Fruit fly (Drosophila melanogaster): ENCODE measurements around the gene CG15721.

DNA sequence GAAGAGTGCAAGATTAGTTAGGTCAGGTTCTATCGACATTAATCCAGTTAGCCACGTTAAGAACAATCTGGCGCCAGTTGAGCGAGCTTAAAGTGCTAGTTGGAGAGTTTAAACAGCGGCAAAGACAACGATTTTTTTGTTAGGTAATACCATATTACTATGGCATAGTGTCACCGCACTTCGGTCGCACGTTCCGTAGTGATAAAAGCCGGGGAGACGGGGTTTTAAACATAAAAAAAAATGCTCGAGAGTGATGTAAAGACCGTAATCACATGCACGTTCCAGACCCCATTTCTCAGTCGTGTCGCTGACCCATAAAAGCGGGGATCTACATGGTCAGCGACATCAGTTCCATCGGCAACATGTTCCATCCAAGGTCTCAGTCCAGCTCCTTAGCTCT lies 11.6 kb upstream of the CG15721 start, which contains the start of gene CG32642:
- TF ChIP-seq CG6276 (GFP tag; optimal IDR thresholded peaks at IDR 0.05) = no peak
- TF ChIP-seq CG3032 (tag; optimal IDR thresholded peaks at IDR 0.05) = no peak
- no peak for TF ChIP-seq Blimp-1 (GFP tag; optimal IDR thresholded peaks at IDR 0.05)
- no peak for TF ChIP-seq Sox14 (GFP tag; optimal IDR thresholded peaks at IDR 0.05)
- TF ChIP-seq net (GFP tag; optimal IDR thresholded peaks at IDR 0.05) = no peak
- no peak for TF ChIP-seq CG6808 (GFP tag; optimal IDR thresholded peaks at IDR 0.05)
- TF ChIP-seq dac (GFP tag; optimal IDR thresholded peaks at IDR 0.05) = no peak
- no peak for TF ChIP-seq CG15336 (GFP tag; IDR thresholded peaks at IDR 0.05)
- TF ChIP-seq dsx (GFP tag; optimal IDR thresholded peaks at IDR 0.05; ENCODE audit: poor library complexity, severe bottlenecking) = no peak
- TF ChIP-seq CG9139 (GFP tag; optimal IDR thresholded peaks at IDR 0.05) = no peak
- no peak for TF ChIP-seq Sox102F (GFP tag; optimal IDR thresholded peaks at IDR 0.05)
- no peak for TF ChIP-seq topi (GFP tag; optimal IDR thresholded peaks at IDR 0.05)

Data from whole organism, prepupa.